Worm (Caenorhabditis elegans) whole organism, L3 larva: ENCODE results near the gene pqn-62.

Experiments used
- ZK546.5 ChIP-seq: sonication (generic microtip); optimal IDR thresholded peaks from 2 replicates; lab custom pipeline; 2017; ENCODE audit warnings: missing biosample characterization, missing genetic modification characterization
- ama-1 ChIP-seq: fragments of 150-350 bp; optimal IDR thresholded peaks from 2 replicates; lab custom pipeline; 2018
- ceh-16 ChIP-seq: sonication (generic microtip); optimal IDR thresholded peaks from 2 replicates; lab custom pipeline; 2017; ENCODE audit warnings: missing biosample characterization, missing genetic modification characterization
- ceh-28 ChIP-seq: fragments of 150-350 bp; optimal IDR thresholded peaks from 2 replicates; lab custom pipeline; 2014; ENCODE audit warnings: missing biosample characterization, missing genetic modification reagents, missing genetic modification characterization
- ceh-82 ChIP-seq: fragments of 150-350 bp; optimal IDR thresholded peaks from 2 replicates; lab custom pipeline; 2014; ENCODE audit warnings: missing biosample characterization, missing genetic modification characterization
- egl-5 ChIP-seq: fragments of 150-350 bp; optimal IDR thresholded peaks from 2 replicates; lab custom pipeline; 2017; ENCODE audit warnings: missing biosample characterization, missing genetic modification reagents, missing genetic modification characterization, inconsistent platforms
- elt-1 ChIP-seq: fragments of 150-350 bp; optimal IDR thresholded peaks from 2 replicates; lab custom pipeline; 2014; ENCODE audit warnings: missing biosample characterization, missing genetic modification characterization
- elt-2 ChIP-seq: sonication (generic microtip); optimal IDR thresholded peaks from 2 replicates; lab custom pipeline; 2016; ENCODE audit warnings: missing genetic modification reagents, mild to moderate bottlenecking, missing genetic modification characterization, missing compliant biosample characterization
- elt-3 ChIP-seq, 3 experiments: fragments of 150-350 bp in 1 of 3; sonication (generic microtip) in 2 of 3; optimal IDR thresholded peaks; 2 replicates in 2 of 3; 4 replicates in 1 of 3; lab custom pipeline; 2014 to 2017; ENCODE audit warnings: missing biosample characterization in 3 of 3, missing genetic modification characterization in 3 of 3
- eor-1 ChIP-seq, 2 experiments: fragments of 150-350 bp; optimal IDR thresholded peaks; 2 replicates each; lab custom pipeline; 2014 to 2018; ENCODE audit warnings: missing biosample characterization in 2 of 2, missing genetic modification characterization in 2 of 2
- fkh-10 ChIP-seq: sonication (generic microtip); optimal IDR thresholded peaks from 2 replicates; lab custom pipeline; 2017; ENCODE audit warnings: missing biosample characterization, missing genetic modification reagents, missing genetic modification characterization
- fos-1 ChIP-seq: fragments of 150-350 bp; optimal IDR thresholded peaks from 2 replicates; lab custom pipeline; 2014; ENCODE audit warnings: missing biosample characterization, missing genetic modification characterization
- hmg-11 ChIP-seq: sonication (generic microtip); optimal IDR thresholded peaks from 2 replicates; lab custom pipeline; 2016; ENCODE audit warnings: missing genetic modification characterization, missing compliant biosample characterization
- jun-1 ChIP-seq: fragments of 150-350 bp; optimal IDR thresholded peaks from 2 replicates; lab custom pipeline; 2014; ENCODE audit warnings: missing biosample characterization, missing genetic modification reagents, missing genetic modification characterization
- lin-39 ChIP-seq: fragments of 150-350 bp; optimal IDR thresholded peaks from 2 replicates; lab custom pipeline; 2018; ENCODE audit warnings: missing biosample characterization, missing genetic modification reagents, missing genetic modification characterization
- lsy-12 ChIP-seq: sonication (generic microtip); optimal IDR thresholded peaks from 2 replicates; lab custom pipeline; 2016; ENCODE audit warnings: mild to moderate bottlenecking, missing genetic modification characterization, missing compliant biosample characterization
- mml-1 ChIP-seq: fragments of 150-350 bp; sonication (generic microtip); optimal IDR thresholded peaks from 3 replicates; lab custom pipeline; 2014; ENCODE audit warnings: missing biosample characterization, missing genetic modification characterization
- nfya-1 ChIP-seq: sonication (generic microtip); optimal IDR thresholded peaks from 2 replicates; lab custom pipeline; 2017; ENCODE audit warnings: missing genetic modification characterization, mild to moderate bottlenecking, missing compliant biosample characterization, antibody characterized with exemption, moderate library complexity; ENCODE audit not compliant: insufficient read depth
- nhr-11 ChIP-seq: fragments of 150-350 bp; optimal IDR thresholded peaks from 2 replicates; lab custom pipeline; 2014; ENCODE audit warnings: missing biosample characterization, missing genetic modification characterization
- nhr-23 ChIP-seq: fragments of 150-350 bp; optimal IDR thresholded peaks from 2 replicates; lab custom pipeline; 2014; ENCODE audit warnings: missing biosample characterization, missing genetic modification reagents, missing genetic modification characterization
- nhr-237 ChIP-seq: fragments of 150-350 bp; optimal IDR thresholded peaks from 2 replicates; lab custom pipeline; 2014; ENCODE audit warnings: missing biosample characterization, missing genetic modification characterization
- nhr-43 ChIP-seq: sonication (generic microtip); optimal IDR thresholded peaks from 2 replicates; lab custom pipeline; 2016; ENCODE audit warnings: mild to moderate bottlenecking, missing genetic modification characterization, missing compliant biosample characterization; ENCODE audit not compliant: poor library complexity, severe bottlenecking
- pha-4 ChIP-seq: fragments of 150-350 bp; optimal IDR thresholded peaks from 2 replicates; lab custom pipeline; 2014; ENCODE audit warnings: missing biosample characterization, missing genetic modification reagents, missing genetic modification characterization
- pqm-1 ChIP-seq: fragments of 150-350 bp; optimal IDR thresholded peaks from 2 replicates; lab custom pipeline; 2017; ENCODE audit warnings: missing biosample characterization, missing genetic modification characterization, inconsistent platforms
- sea-2 ChIP-seq: fragments of 150-350 bp; sonication (generic microtip); optimal IDR thresholded peaks from 4 replicates; lab custom pipeline; 2014; ENCODE audit warnings: missing biosample characterization, missing genetic modification reagents, missing genetic modification characterization
- skn-1 ChIP-seq: fragments of 150-350 bp; optimal IDR thresholded peaks from 2 replicates; lab custom pipeline; 2014; ENCODE audit warnings: missing biosample characterization, missing genetic modification characterization
- tbx-2 ChIP-seq: sonication (generic microtip); optimal IDR thresholded peaks from 2 replicates; lab custom pipeline; 2016; ENCODE audit warnings: mild to moderate bottlenecking, missing genetic modification characterization, missing compliant biosample characterization
- unc-39 ChIP-seq: sonication (generic microtip); optimal IDR thresholded peaks from 4 replicates; lab custom pipeline; 2017; ENCODE audit warnings: missing biosample characterization, missing genetic modification characterization
- unc-62 ChIP-seq: fragments of 150-350 bp; sonication (generic microtip); optimal IDR thresholded peaks from 4 replicates; lab custom pipeline; 2014; ENCODE audit warnings: missing biosample characterization, missing genetic modification reagents, missing genetic modification characterization
- ztf-4 ChIP-seq: fragments of 150-350 bp; optimal IDR thresholded peaks from 2 replicates; lab custom pipeline; 2014; ENCODE audit warnings: missing biosample characterization, missing genetic modification characterization

Gene pqn-62

ce11 chrX:5209429-5209828 lies 13.5 kb downstream of the pqn-62 start:
- no peak for TF ChIP-seq eor-1 (tag; optimal IDR thresholded peaks at IDR 0.05; lab: Kevin White, UChicago)
- TF ChIP-seq ztf-4 (tag; lab: Kevin White, UChicago) = no peak
- TF ChIP-seq pha-4 = peak; percentile 17
- TF ChIP-seq ama-1 (lab: Kevin White, UChicago) = no peak
- peak; percentile 57 for TF ChIP-seq lin-39
- no peak for TF ChIP-seq elt-1 (tag; lab: Kevin White, UChicago)
- TF ChIP-seq elt-2 (tag; lab: Kevin White, UChicago) = peak; percentile 32

DNA sequence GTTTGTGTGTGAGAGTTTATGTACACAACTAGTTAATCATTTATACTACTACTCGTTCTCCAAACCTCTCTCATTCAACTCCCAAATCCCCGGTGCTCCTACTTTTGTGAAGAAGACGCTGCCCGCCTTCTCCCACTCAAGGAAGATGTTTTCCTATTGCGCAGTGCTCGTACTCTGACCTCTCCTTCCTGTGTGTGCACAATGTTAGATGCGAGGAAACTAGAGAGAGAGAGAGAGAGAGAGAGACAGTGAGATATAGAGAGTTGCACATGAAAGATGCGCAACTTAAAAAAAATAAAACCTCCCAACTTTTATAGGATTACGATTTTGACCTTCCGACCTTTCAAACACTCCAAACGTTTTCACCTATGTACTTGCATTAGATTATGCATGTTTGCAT lies 14.6 kb downstream of the pqn-62 start:
- TF ChIP-seq unc-39 (tag; lab: Kevin White, UChicago) (no peak), fkh-10 (GFP tag; lab: Kevin White, UChicago) (peak; percentile 13), pha-4 (peak; percentile 52), nfya-1 (tag; lab: Kevin White, UChicago) (peak; percentile 30), lin-39 (peak; percentile 72)

- TF ChIP-seq egl-5 (tag; lab: Kevin White, UChicago) = no peak
- TF ChIP-seq elt-2 (tag; lab: Kevin White, UChicago) = peak; percentile 66
These were observed 15.2 kb downstream of the pqn-62 start for ce11 chrX:5210927-5211655.

DNA sequence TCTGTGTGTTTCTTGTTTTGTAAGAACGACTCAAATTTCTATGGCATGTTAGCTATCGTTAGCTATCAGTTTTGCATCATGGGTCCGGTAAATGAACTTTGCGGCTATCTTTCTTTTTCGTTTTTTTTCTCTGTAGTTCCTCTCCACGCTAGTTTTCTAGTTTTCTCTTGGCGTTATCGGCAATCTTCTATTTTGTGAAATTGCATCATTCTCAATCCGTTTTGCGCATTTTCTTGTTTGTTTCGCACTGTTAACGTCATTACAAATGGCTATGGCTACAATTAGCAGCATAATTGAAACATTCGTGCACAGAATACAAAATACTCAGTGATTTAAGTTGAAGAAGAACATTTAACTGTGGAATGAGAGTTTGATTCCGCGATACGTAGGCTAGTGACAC lies 17.1 kb downstream of the pqn-62 start:
- no peak for TF ChIP-seq elt-3 (tag; optimal IDR thresholded peaks at IDR 0.05; lab: Kevin White, UChicago)
- TF ChIP-seq ama-1 (lab: Kevin White, UChicago) = no peak
- TF ChIP-seq ceh-16 (tag; lab: Kevin White, UChicago) = no peak

DNA sequence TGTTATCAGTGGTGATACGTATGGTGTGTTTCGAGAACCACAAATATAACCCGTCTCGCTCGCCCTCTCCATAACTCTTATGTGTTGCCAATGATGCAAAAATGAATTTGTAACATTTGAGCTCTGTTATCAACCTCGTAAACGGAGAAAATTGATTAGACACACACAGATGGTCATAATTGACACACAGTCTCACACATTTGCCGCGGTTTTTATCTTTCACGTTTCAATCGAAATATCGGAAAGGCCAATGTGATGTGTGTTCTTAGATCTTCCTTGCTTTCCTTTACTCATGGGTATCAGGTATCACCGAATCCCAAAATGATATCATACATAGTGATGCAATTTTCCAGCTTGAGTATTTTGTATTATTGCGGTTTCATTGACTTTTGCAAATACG lies 17.7 kb downstream of the pqn-62 start:
- TF ChIP-seq fos-1 (tag; lab: Kevin White, UChicago) (no peak), pqm-1 (tag; lab: Kevin White, UChicago) (peak; percentile 98), skn-1 (tag; lab: Kevin White, UChicago) (peak; percentile 8), ztf-4 (tag; lab: Kevin White, UChicago) (no peak), pha-4 (peak; percentile 24), nhr-237 (tag; lab: Kevin White, UChicago) (no peak), lsy-12 (tag; lab: Kevin White, UChicago) (no peak), nhr-43 (peak; percentile 66), jun-1 (peak; percentile 47), elt-2 (tag; lab: Kevin White, UChicago) (peak; percentile 98), ceh-28 (peak; percentile 29), egl-5 (tag; lab: Kevin White, UChicago) (no peak)

ce11 chrX:5214790-5215189 lies 18.9 kb downstream of the pqn-62 start:
- no peak for TF ChIP-seq nhr-11
- TF ChIP-seq lsy-12 (tag; lab: Kevin White, UChicago) = no peak
- no peak for TF ChIP-seq tbx-2 (tag; lab: Kevin White, UChicago)
- TF ChIP-seq elt-3 (tag; optimal IDR thresholded peaks at IDR 0.05; lab: Kevin White, UChicago) = no peak
- TF ChIP-seq ceh-82 (tag; lab: Kevin White, UChicago) = no peak
- TF ChIP-seq nhr-23 (tag; lab: Kevin White, UChicago) = no peak
- no peak for TF ChIP-seq nhr-43
- TF ChIP-seq, all 47 proteins: peak for 0

- TF ChIP-seq tbx-2 (tag; lab: Kevin White, UChicago) = no peak
- no peak for TF ChIP-seq ZK546.5 (tag; lab: Kevin White, UChicago)
- TF ChIP-seq hmg-11 (tag; lab: Kevin White, UChicago) = no peak
- TF ChIP-seq nfya-1 (tag; lab: Kevin White, UChicago) = no peak
- TF ChIP-seq sea-2 (GFP tag; lab: Kevin White, UChicago) = no peak
- TF ChIP-seq mml-1 = no peak
- TF ChIP-seq unc-62 (GFP tag; lab: Kevin White, UChicago) = no peak
These were observed 20.2 kb downstream of the pqn-62 start, which contains the start of gene hrpa-2 for ce11 chrX:5216063-5216462. hrpa-2 (plus strand) TSS chrX:5216363.
